Fruit fly (Drosophila melanogaster) whole organism, prepupa: Measurements from ENCODE around the gene CG5946.

Experiments used
- CG1621 ChIP-seq: fragments of 200-800 bp; sonication (Bioruptor generic); optimal IDR thresholded peaks from 3 replicates; lab custom pipeline; 2018; ENCODE audit warnings: missing biosample characterization, mild to moderate bottlenecking, missing genetic modification characterization
- Eip78C ChIP-seq: fragments of 200-800 bp; sonication (Bioruptor generic); peaks from one replicate; lab custom pipeline; 2016; ENCODE audit warnings: missing biosample characterization, missing genetic modification characterization
- Ets21C ChIP-seq: fragments of 200-800 bp; sonication (Bioruptor generic); optimal IDR thresholded peaks from 3 replicates; lab custom pipeline; 2016; ENCODE audit warnings: missing biosample characterization, missing genetic modification characterization
- Ets96B ChIP-seq: fragments of 200-800 bp; optimal IDR thresholded peaks from 2 replicates; lab custom pipeline; 2019; ENCODE audit warnings: missing biosample characterization, mild to moderate bottlenecking, missing genetic modification characterization, moderate library complexity
- Lpt ChIP-seq: fragments of 200-800 bp; sonication (Bioruptor generic); optimal IDR thresholded peaks from 3 replicates; lab custom pipeline; 2016; ENCODE audit warnings: missing biosample characterization, missing genetic modification characterization
- lz ChIP-seq: fragments of 200-800 bp; sonication (Bioruptor generic); optimal IDR thresholded peaks from 3 replicates; lab custom pipeline; 2016; ENCODE audit warnings: missing biosample characterization, missing genetic modification characterization
- vri ChIP-seq: fragments of 200-800 bp; sonication (Bioruptor generic); optimal IDR thresholded peaks from 3 replicates; lab custom pipeline; 2016; ENCODE audit warnings: missing biosample characterization, mild to moderate bottlenecking, missing genetic modification characterization

DNA sequence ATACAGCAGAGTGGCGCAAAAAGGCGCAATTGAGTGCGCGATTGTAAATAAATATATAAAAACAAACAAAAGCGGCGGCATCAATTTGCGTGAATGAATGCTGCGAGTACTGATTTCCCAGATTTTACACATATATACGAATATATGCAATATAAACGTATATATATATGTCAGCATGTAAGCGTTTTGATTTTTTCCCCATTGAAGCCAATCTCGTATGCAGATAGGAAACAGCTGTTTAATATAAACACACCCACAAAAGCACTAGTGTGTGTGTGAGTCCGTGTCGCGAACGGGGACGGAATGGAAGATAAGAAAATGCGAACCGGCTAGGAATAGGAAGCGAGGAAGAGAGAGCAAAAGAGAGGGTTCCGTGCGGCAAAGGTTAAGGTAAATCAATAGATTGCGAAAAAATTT, 33.1 kb downstream of the CG5946 start:
- TF ChIP-seq vri (GFP tag; lab: Kevin White, UChicago) (no peak), Ets21C (GFP tag; lab: Kevin White, UChicago) (no peak), Ets96B (tag; lab: Kevin White, UChicago) (no peak), Eip78C (GFP tag; lab: Kevin White, UChicago) (no peak), lz (GFP tag; lab: Kevin White, UChicago) (no peak), Lpt (GFP tag; lab: Kevin White, UChicago) (no peak), CG1621 (tag; lab: Kevin White, UChicago) (no peak)
